Fruit fly (Drosophila melanogaster) whole organism, embryonic: ENCODE results near the gene Try29F.

Experiments
- CG10543 ChIP-seq: fragments of 200-800 bp; sonication (Bioruptor generic); optimal IDR thresholded peaks from 3 replicates; lab custom pipeline; 2017; ENCODE audit warnings: missing biosample characterization, mild to moderate bottlenecking, missing genetic modification characterization, moderate library complexity
- CG11696 ChIP-seq: fragments of 200-800 bp; sonication (Bioruptor generic); IDR thresholded peaks from 2 replicates; pipeline ENCODE4 v1.3.6; 2022; ENCODE audit warnings: missing biosample characterization, missing genetic modification characterization
- CG12104 ChIP-seq: fragments of 200-800 bp; sonication (Bioruptor generic); optimal IDR thresholded peaks from 3 replicates; lab custom pipeline; 2016; ENCODE audit warnings: missing biosample characterization, missing genetic modification characterization
- CG15601 ChIP-seq: fragments of 200-800 bp; sonication (Bioruptor generic); optimal IDR thresholded peaks from 3 replicates; lab custom pipeline; 2019; ENCODE audit warnings: missing biosample characterization, mild to moderate bottlenecking, missing genetic modification characterization, moderate library complexity
- CG1647 ChIP-seq: fragments of 200-800 bp; sonication (Bioruptor generic); optimal IDR thresholded peaks from 3 replicates; lab custom pipeline; 2016; ENCODE audit warnings: missing biosample characterization, missing genetic modification characterization
- CG17359 ChIP-seq: fragments of 200-800 bp; sonication (Bioruptor generic); optimal IDR thresholded peaks from 3 replicates; lab custom pipeline; 2018; ENCODE audit warnings: missing biosample characterization, mild to moderate bottlenecking, missing genetic modification characterization, moderate library complexity
- CG17912 ChIP-seq: fragments of 200-800 bp; sonication (Bioruptor generic); optimal IDR thresholded peaks from 2 replicates; lab custom pipeline; 2018; ENCODE audit warnings: missing biosample characterization, mild to moderate bottlenecking, missing genetic modification characterization
- CG2120 ChIP-seq: fragments of 200-800 bp; sonication (Bioruptor generic); optimal IDR thresholded peaks from 3 replicates; lab custom pipeline; 2016; ENCODE audit warnings: missing biosample characterization, missing genetic modification characterization
- CG2712 ChIP-seq: fragments of 200-800 bp; optimal IDR thresholded peaks from 3 replicates; lab custom pipeline; 2019; ENCODE audit warnings: missing biosample characterization, mild to moderate bottlenecking, missing genetic modification characterization, moderate library complexity
- CG30431 ChIP-seq: fragments of 200-800 bp; sonication (Bioruptor generic); optimal IDR thresholded peaks from 2 replicates; lab custom pipeline; 2017; ENCODE audit warnings: missing biosample characterization, missing genetic modification characterization
- CG31365 ChIP-seq: fragments of 200-800 bp; sonication (Bioruptor generic); optimal IDR thresholded peaks from 2 replicates; lab custom pipeline; 2018; ENCODE audit warnings: missing biosample characterization, mild to moderate bottlenecking, missing genetic modification characterization
- CG31388 ChIP-seq: fragments of 200-800 bp; sonication (Bioruptor generic); optimal IDR thresholded peaks from 2 replicates; lab custom pipeline; 2016; ENCODE audit warnings: missing biosample characterization, missing genetic modification characterization
- CG32772 ChIP-seq: fragments of 200-800 bp; sonication (Bioruptor generic); IDR thresholded peaks from 2 replicates; pipeline ENCODE4 v1.3.6; 2022; ENCODE audit warnings: missing biosample characterization, missing genetic modification characterization
- CG4617 ChIP-seq: fragments of 200-800 bp; sonication (Bioruptor generic); optimal IDR thresholded peaks from 3 replicates; lab custom pipeline; 2016; ENCODE audit warnings: missing biosample characterization, missing genetic modification characterization, borderline replicate concordance
- CG5245 ChIP-seq: fragments of 200-800 bp; sonication (Bioruptor generic); optimal IDR thresholded peaks from 3 replicates; lab custom pipeline; 2016; ENCODE audit warnings: missing biosample characterization, missing genetic modification characterization
- CG6791 ChIP-seq: fragments of 200-800 bp; sonication (Bioruptor generic); IDR thresholded peaks from 3 replicates; pipeline ENCODE4 v1.3.6; 2022; ENCODE audit warnings: missing biosample characterization, missing genetic modification characterization; ENCODE audit not compliant: partially characterized antibody
- CG9817 ChIP-seq: fragments of 200-800 bp; sonication (Bioruptor generic); optimal IDR thresholded peaks from 2 replicates; lab custom pipeline; 2018; ENCODE audit warnings: missing biosample characterization, mild to moderate bottlenecking, missing genetic modification characterization, moderate library complexity
- CTCF ChIP-seq: fragments of 200-800 bp; sonication (Bioruptor generic); optimal IDR thresholded peaks from 2 replicates; lab custom pipeline; 2017; ENCODE audit warnings: missing biosample characterization, mild to moderate bottlenecking, missing genetic modification characterization, moderate library complexity
- Chrac-16 ChIP-seq: fragments of 200-800 bp; sonication (Bioruptor generic); optimal IDR thresholded peaks from 3 replicates; lab custom pipeline; 2016; ENCODE audit warnings: missing biosample characterization, missing genetic modification characterization
- CoRest ChIP-seq: fragments of 200-800 bp; sonication (Bioruptor generic); optimal IDR thresholded peaks from 3 replicates; lab custom pipeline; 2018; ENCODE audit warnings: missing biosample characterization, mild to moderate bottlenecking, missing genetic modification characterization, moderate library complexity
- Doc3 ChIP-seq: fragments of 200-800 bp; sonication (Bioruptor generic); IDR thresholded peaks from 3 replicates; pipeline ENCODE4 v1.3.6; 2022; ENCODE audit warnings: missing biosample characterization, missing genetic modification characterization; ENCODE audit not compliant: partially characterized antibody
- E2f1 ChIP-seq: fragments of 200-800 bp; sonication (Bioruptor generic); IDR thresholded peaks from 2 replicates; pipeline ENCODE4 v1.3.6; 2022; ENCODE audit warnings: missing biosample characterization, missing genetic modification characterization
- ERR ChIP-seq: fragments of 200-800 bp; sonication (Bioruptor generic); optimal IDR thresholded peaks from 2 replicates; lab custom pipeline; 2016; ENCODE audit warnings: missing biosample characterization, missing genetic modification characterization
- Fer2 ChIP-seq: fragments of 200-800 bp; sonication (Bioruptor generic); optimal IDR thresholded peaks from 2 replicates; lab custom pipeline; 2018; ENCODE audit warnings: missing biosample characterization, mild to moderate bottlenecking, missing genetic modification characterization, moderate library complexity
- HLH3B ChIP-seq: fragments of 200-800 bp; sonication (Bioruptor generic); IDR thresholded peaks from 2 replicates; pipeline ENCODE4 v1.3.6; 2022; ENCODE audit warnings: missing biosample characterization, missing genetic modification characterization
- Hey ChIP-seq: fragments of 200-800 bp; sonication (Bioruptor generic); optimal IDR thresholded peaks from 3 replicates; lab custom pipeline; 2018; ENCODE audit warnings: missing biosample characterization, mild to moderate bottlenecking, missing genetic modification characterization
- MBD-R2 ChIP-seq: fragments of 200-800 bp; sonication (Bioruptor generic); IDR thresholded peaks from 2 replicates; pipeline ENCODE4 v1.3.6; 2022; ENCODE audit warnings: missing biosample characterization, missing genetic modification characterization
- NC2β ChIP-seq: fragments of 200-800 bp; sonication (Bioruptor generic); optimal IDR thresholded peaks from 2 replicates; lab custom pipeline; 2016; ENCODE audit warnings: missing biosample characterization, missing genetic modification characterization
- Rx ChIP-seq: fragments of 200-800 bp; sonication (Bioruptor generic); IDR thresholded peaks from 2 replicates; pipeline ENCODE4 v1.3.6; 2022; ENCODE audit warnings: missing biosample characterization, missing genetic modification characterization
- Sox100B ChIP-seq: fragments of 200-800 bp; sonication (Bioruptor generic); optimal IDR thresholded peaks from 3 replicates; lab custom pipeline; 2018; ENCODE audit warnings: missing biosample characterization, mild to moderate bottlenecking, missing genetic modification characterization
- Trl ChIP-seq, 3 experiments: fragments of >200 bp in 2 of 3; fragments of 200-800 bp in 1 of 3; sonication (Bioruptor generic) in 1 of 3; optimal IDR thresholded peaks; 2 replicates in 1 of 3; 3 replicates in 2 of 3; lab custom pipeline; 2016 to 2017; ENCODE audit warnings: missing biosample characterization in 1 of 3, missing genetic modification characterization in 1 of 3
- Usf ChIP-seq: fragments of 200-800 bp; sonication (Bioruptor generic); optimal IDR thresholded peaks from 2 replicates; lab custom pipeline; 2017; ENCODE audit warnings: missing genotype, missing biosample characterization, missing genetic modification characterization
- abd-A ChIP-seq: fragments of 200-800 bp; sonication (Bioruptor generic); optimal IDR thresholded peaks from 3 replicates; lab custom pipeline; 2019; ENCODE audit warnings: missing biosample characterization, mild to moderate bottlenecking, missing genetic modification characterization, moderate library complexity
- ato ChIP-seq: fragments of 200-800 bp; sonication (Bioruptor generic); IDR thresholded peaks from 2 replicates; pipeline ENCODE4 v1.3.6; 2022; ENCODE audit warnings: missing biosample characterization, missing genetic modification characterization; ENCODE audit not compliant: partially characterized antibody
- bsh ChIP-seq, 2 experiments: fragments of 200-800 bp; sonication (Bioruptor generic); optimal IDR thresholded peaks; 2 replicates each; lab custom pipeline; 2017 to 2018; ENCODE audit warnings: mild to moderate bottlenecking in 2 of 2, missing biosample characterization in 2 of 2, missing genetic modification characterization in 2 of 2, moderate library complexity in 1 of 2
- chif ChIP-seq, 2 experiments: fragments of 200-800 bp; sonication (Bioruptor generic); optimal IDR thresholded peaks; 3 replicates each; lab custom pipeline; 2016; ENCODE audit warnings: missing biosample characterization in 2 of 2, missing genetic modification characterization in 2 of 2
- chinmo ChIP-seq: fragments of 200-800 bp; sonication (Bioruptor generic); IDR thresholded peaks from 4 replicates; pipeline ENCODE4 v1.3.6; 2022; ENCODE audit warnings: missing biosample characterization, missing genetic modification characterization; ENCODE audit not compliant: partially characterized antibody
- danr ChIP-seq: fragments of 200-800 bp; sonication (Bioruptor generic); IDR thresholded peaks from 2 replicates; pipeline ENCODE4 v1.3.6; 2022; ENCODE audit warnings: missing biosample characterization, missing genetic modification characterization
- dati ChIP-seq: fragments of 200-800 bp; sonication (Bioruptor generic); IDR thresholded peaks from 2 replicates; pipeline ENCODE4 v1.3.6; 2022; ENCODE audit warnings: missing biosample characterization, missing genetic modification characterization
- dmrt99B ChIP-seq: fragments of 200-800 bp; sonication (Bioruptor generic); optimal IDR thresholded peaks from 2 replicates; lab custom pipeline; 2018; ENCODE audit warnings: missing biosample characterization, mild to moderate bottlenecking, missing genetic modification characterization, moderate library complexity
- fru ChIP-seq: fragments of >200 bp; optimal IDR thresholded peaks from 2 replicates; lab custom pipeline; 2017
- fu2 ChIP-seq: fragments of 200-800 bp; sonication (Bioruptor generic); optimal IDR thresholded peaks from 2 replicates; lab custom pipeline; 2016; ENCODE audit warnings: missing biosample characterization, missing genetic modification characterization
- jumu ChIP-seq: fragments of 200-800 bp; sonication (Bioruptor generic); optimal IDR thresholded peaks from 3 replicates; lab custom pipeline; 2016; ENCODE audit warnings: missing biosample characterization, missing genetic modification characterization
- nerfin-2 ChIP-seq: fragments of 200-800 bp; sonication (Bioruptor generic); IDR thresholded peaks from 2 replicates; pipeline ENCODE4 v1.3.6; 2022; ENCODE audit warnings: missing biosample characterization, missing genetic modification characterization; ENCODE audit not compliant: partially characterized antibody
- pan ChIP-seq, 4 experiments: fragments of >200 bp in 3 of 4; fragments of 200-800 bp in 1 of 4; sonication (Bioruptor generic) in 1 of 4; optimal IDR thresholded peaks in 3 of 4; IDR thresholded peaks in 1 of 4; 2 replicates each; pipeline versions ENCODE4 v1.3.6 to Lab custom; 2017 to 2022; ENCODE audit warnings: missing biosample characterization in 2 of 4, missing genetic modification characterization in 2 of 4, mixed read lengths in 1 of 4
- salm ChIP-seq: fragments of 200-800 bp; sonication (Bioruptor generic); optimal IDR thresholded peaks from 2 replicates; lab custom pipeline; 2018; ENCODE audit warnings: missing biosample characterization, mild to moderate bottlenecking, missing genetic modification characterization
- sisA ChIP-seq: fragments of 200-800 bp; sonication (Bioruptor generic); IDR thresholded peaks from 2 replicates; pipeline ENCODE4 v1.3.6; 2022; ENCODE audit warnings: missing biosample characterization, missing genetic modification characterization
- slou ChIP-seq: fragments of 200-800 bp; sonication (Bioruptor generic); optimal IDR thresholded peaks from 3 replicates; lab custom pipeline; 2016; ENCODE audit warnings: missing biosample characterization, missing genetic modification characterization
- tap ChIP-seq: fragments of 200-800 bp; optimal IDR thresholded peaks from 3 replicates; lab custom pipeline; 2019; ENCODE audit warnings: missing biosample characterization, mild to moderate bottlenecking, missing genetic modification characterization, moderate library complexity
- zf30C ChIP-seq: fragments of 200-800 bp; sonication (Bioruptor generic); optimal IDR thresholded peaks from 3 replicates; lab custom pipeline; 2018; ENCODE audit warnings: missing biosample characterization, mild to moderate bottlenecking, missing genetic modification characterization

Try29F gene

DNA sequence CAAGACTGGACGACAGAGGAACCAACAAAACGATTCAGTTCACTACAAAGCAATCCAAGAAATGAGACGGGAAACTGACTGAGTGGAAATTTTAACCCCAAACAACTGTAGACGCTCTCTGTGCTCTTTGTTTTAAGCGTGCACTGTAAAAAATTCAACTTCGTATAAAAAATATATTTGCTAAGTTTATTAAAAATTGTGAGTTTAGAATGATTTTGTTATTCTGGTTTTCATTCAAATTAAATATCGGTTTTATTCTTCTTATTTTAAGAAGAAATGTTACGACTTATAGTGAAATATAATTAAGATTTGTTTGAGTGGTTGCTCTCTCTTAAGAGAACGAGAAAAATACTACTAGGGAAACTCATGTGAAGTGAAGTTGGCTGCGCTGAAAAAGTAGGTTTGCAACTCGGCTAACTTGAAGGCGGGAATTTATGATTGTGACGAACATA is 40.3 kb upstream of the Try29F start (continued):
- TF ChIP-seq Hey (tag; lab: Kevin White, UChicago), result peak; percentile 44
- peak; percentile 77 for TF ChIP-seq CG1647 (GFP tag; lab: Kevin White, UChicago)
- peak; percentile 63 for TF ChIP-seq CG31365 (tag; lab: Kevin White, UChicago)
- peak; percentile 95 for TF ChIP-seq CG17912 (GFP tag; lab: Kevin White, UChicago)
- TF ChIP-seq dmrt99B (tag; lab: Kevin White, UChicago), result peak; percentile 94
- TF ChIP-seq CoRest, result peak; percentile 93
- TF ChIP-seq CG9817, result peak; percentile 80
- TF ChIP-seq CG4617 (GFP tag; lab: Kevin White, UChicago), result peak; percentile 79
- TF ChIP-seq CG30431, result peak; percentile 82
- peak; percentile 92 for TF ChIP-seq CG11696 (GFP tag; lab: Robert Waterston, UW)
- peak; percentile 96 for TF ChIP-seq jumu (GFP tag; lab: Kevin White, UChicago)
- peak; percentile 83 for TF ChIP-seq CG12104
- peak; percentile 67 for TF ChIP-seq CG10543 (GFP tag; lab: Kevin White, UChicago)
- TF ChIP-seq MBD-R2, result peak; percentile 95
- TF ChIP-seq NC2β (GFP tag; lab: Kevin White, UChicago), result peak; percentile 90
- TF ChIP-seq CTCF (GFP tag; lab: Kevin White, UChicago), result peak; percentile 56
- TF ChIP-seq slou (GFP tag; lab: Kevin White, UChicago), result peak; percentile 89
- TF ChIP-seq danr (GFP tag; lab: Robert Waterston, UW), result peak; percentile 93
- TF ChIP-seq Usf (GFP tag; lab: Kevin White, UChicago), result peak; percentile 85
- TF ChIP-seq zf30C (GFP tag; lab: Kevin White, UChicago), result peak; percentile 97
- TF ChIP-seq CG2120, result peak; percentile 95
- no peak for TF ChIP-seq fru (lab: Kevin White, UChicago)
- peak; percentile 84 for TF ChIP-seq fu2 (GFP tag; lab: Kevin White, UChicago)
- no peak for TF ChIP-seq ato (GFP tag; lab: Robert Waterston, UW)
- TF ChIP-seq CG15601 (tag; lab: Kevin White, UChicago), result peak; percentile 97
- peak; percentile 87 for TF ChIP-seq tap (tag; lab: Kevin White, UChicago)
- TF ChIP-seq E2f1, result peak; percentile 98
- TF ChIP-seq pan (optimal IDR thresholded peaks at IDR 0.05; lab: Kevin White, UChicago), result no peak
- peak in 1 of 2 experiments; percentile 99 for TF ChIP-seq pan (GFP tag; optimal IDR thresholded peaks at IDR 0.05 in 1 of 2, IDR thresholded peaks at IDR 0.05 in 1 of 2)
- peak; percentile 84 to 97 for TF ChIP-seq Trl (optimal IDR thresholded peaks at IDR 0.05; lab: Kevin White, UChicago)
- peak; percentile 97 for TF ChIP-seq Trl (GFP tag; optimal IDR thresholded peaks at IDR 0.05; lab: Kevin White, UChicago)
- TF ChIP-seq Doc3 (GFP tag; lab: Robert Waterston, UW), result no peak
- TF ChIP-seq Chrac-16 (GFP tag; lab: Kevin White, UChicago), result peak; percentile 92
- peak; percentile 92 for TF ChIP-seq dati (GFP tag; lab: Robert Waterston, UW)
- TF ChIP-seq Sox100B (GFP tag; lab: Kevin White, UChicago), result peak; percentile 88
- peak; percentile 94 for TF ChIP-seq Rx (GFP tag; lab: Robert Waterston, UW)
- TF ChIP-seq abd-A, result no peak
- peak; percentile 98 for TF ChIP-seq CG32772
- peak; percentile 68 for TF ChIP-seq Fer2 (tag; lab: Kevin White, UChicago)
- TF ChIP-seq salm, result peak; percentile 81
- peak; percentile 99 for TF ChIP-seq HLH3B (GFP tag; lab: Robert Waterston, UW)
- TF ChIP-seq CG31388 (GFP tag; lab: Kevin White, UChicago), result peak; percentile 81
- peak; percentile 98 for TF ChIP-seq sisA
- peak; percentile 90 to 94 for TF ChIP-seq chif (GFP tag; optimal IDR thresholded peaks at IDR 0.05; lab: Kevin White, UChicago)
- peak; percentile 93 for TF ChIP-seq CG17359 (tag; lab: Kevin White, UChicago)
- TF ChIP-seq chinmo (GFP tag; lab: Robert Waterston, UW), result no peak
- no peak for TF ChIP-seq nerfin-2 (GFP tag; lab: Robert Waterston, UW)
- TF ChIP-seq CG2712 (tag; lab: Kevin White, UChicago), result peak; percentile 98
- TF ChIP-seq bsh (GFP tag; optimal IDR thresholded peaks at IDR 0.05; lab: Kevin White, UChicago), result peak; percentile 69 to 98
- TF ChIP-seq ERR, result peak; percentile 79
- TF ChIP-seq CG6791, result no peak; the same call in 2 of the 3 replicates
- TF ChIP-seq CG5245 (GFP tag; lab: Kevin White, UChicago), result peak; percentile 85
